Worm (Caenorhabditis elegans): Measurements from ENCODE around the gene T02B11.3.
"Not testable (repeated sequence)": the region's sequence is repeated elsewhere in the genome, so short reads cannot be mapped to it uniquely, and the experiment has no call there.

- TF ChIP-seq ceh-83 (GFP tag; optimal IDR thresholded peaks at IDR 0.05); ztf-11 (tag; optimal IDR thresholded peaks at IDR 0.05); ces-1 (GFP tag; optimal IDR thresholded peaks at IDR 0.05): not testable (repeated sequence)
Observed at ce11 chrV:820629-821028, 46.0 kb downstream of the T02B11.3 start, which contains the start of gene srx-32.
